Worm (Caenorhabditis elegans) whole organism, L4 larva: ENCODE measurements around the gene C16B8.2.

ENCODE experiments used
- F26F4.8 ChIP-seq: fragments of 200-800 bp; sonication (Bioruptor generic); conservative IDR thresholded peaks from 2 replicates; pipeline ENCODE4 v1.3.6; 2022; ENCODE audit warnings: missing genetic modification characterization, missing compliant biosample characterization
- F49E8.2 ChIP-seq: sonication (generic microtip); optimal IDR thresholded peaks from 2 replicates; lab custom pipeline; 2016; ENCODE audit warnings: missing compliant biosample characterization, mild to moderate bottlenecking, missing genetic modification characterization, borderline replicate concordance
- R02D3.7 ChIP-seq: fragments of 150-350 bp; sonication (generic microtip); optimal IDR thresholded peaks from 3 replicates; lab custom pipeline; 2014; ENCODE audit warnings: missing biosample characterization, missing genetic modification characterization
- T20F7.1 ChIP-seq: fragments of 200-800 bp; sonication (Bioruptor generic); optimal IDR thresholded peaks from 2 replicates; lab custom pipeline; 2018; ENCODE audit warnings: mild to moderate bottlenecking, missing genetic modification characterization, missing compliant biosample characterization
- T26A8.4 ChIP-seq: fragments of 200-800 bp; sonication (Bioruptor generic); IDR thresholded peaks from 2 replicates; pipeline ENCODE4 v1.3.6; 2022; ENCODE audit warnings: missing genetic modification characterization, missing compliant biosample characterization
- Y48G9A.11 ChIP-seq: fragments of 200-800 bp; sonication (Bioruptor generic); IDR thresholded peaks from 2 replicates; pipeline ENCODE4 v1.3.6; 2022; ENCODE audit warnings: missing genetic modification reagents, missing genetic modification characterization, missing compliant biosample characterization
- ZK546.5 ChIP-seq, 2 experiments: sonication (generic microtip); optimal IDR thresholded peaks; 2 replicates each; lab custom pipeline; 2017; ENCODE audit warnings: missing biosample characterization in 2 of 2, missing genetic modification characterization in 2 of 2
- aly-2 ChIP-seq: sonication (generic microtip); optimal IDR thresholded peaks from 2 replicates; lab custom pipeline; 2018; ENCODE audit warnings: missing biosample characterization, missing genetic modification characterization
- ceh-28 ChIP-seq: fragments of 150-350 bp; optimal IDR thresholded peaks from 2 replicates; lab custom pipeline; 2014; ENCODE audit warnings: missing biosample characterization, missing genetic modification reagents, missing genetic modification characterization
- ceh-32 ChIP-seq: sonication (generic microtip); optimal IDR thresholded peaks from 2 replicates; lab custom pipeline; 2016; ENCODE audit warnings: mild to moderate bottlenecking, missing genetic modification characterization, missing compliant biosample characterization; ENCODE audit not compliant: poor library complexity
- ceh-44 ChIP-seq: fragments of 200-800 bp; sonication (Bioruptor generic); IDR thresholded peaks from 2 replicates; pipeline ENCODE4 v1.3.6; 2022; ENCODE audit warnings: missing genetic modification reagents, missing genetic modification characterization, missing compliant biosample characterization
- ceh-62 ChIP-seq: sonication (generic microtip); optimal IDR thresholded peaks from 2 replicates; lab custom pipeline; 2017; ENCODE audit warnings: missing biosample characterization, missing genetic modification characterization
- cey-2 ChIP-seq: sonication (generic microtip); optimal IDR thresholded peaks from 3 replicates; lab custom pipeline; 2017; ENCODE audit warnings: missing genetic modification characterization, mild to moderate bottlenecking, missing compliant biosample characterization, antibody characterized with exemption, borderline replicate concordance; ENCODE audit not compliant: insufficient read depth
- ctbp-1 ChIP-seq: fragments of 200-800 bp; sonication (Bioruptor generic); IDR thresholded peaks from 2 replicates; pipeline ENCODE4 v1.3.6; 2022; ENCODE audit warnings: missing genetic modification reagents, missing genetic modification characterization, missing compliant biosample characterization
- daf-8 ChIP-seq: fragments of 200-800 bp; sonication (Bioruptor generic); IDR thresholded peaks from 2 replicates; pipeline ENCODE4 v1.3.6; 2022; ENCODE audit warnings: missing genetic modification characterization, missing compliant biosample characterization
- dmd-6 ChIP-seq: fragments of 200-800 bp; sonication (Bioruptor generic); IDR thresholded peaks from 2 replicates; pipeline ENCODE4 v1.3.6; 2022; ENCODE audit warnings: missing genetic modification reagents, missing genetic modification characterization, missing compliant biosample characterization
- dmd-8 ChIP-seq: fragments of 200-800 bp; sonication (Bioruptor generic); IDR thresholded peaks from 2 replicates; pipeline ENCODE4 v1.3.6; 2022; ENCODE audit warnings: missing genetic modification characterization, missing compliant biosample characterization
- dmd-9 ChIP-seq: fragments of 200-800 bp; sonication (Bioruptor generic); IDR thresholded peaks from 2 replicates; pipeline ENCODE4 v1.3.6; 2022; ENCODE audit warnings: missing genetic modification reagents, missing genetic modification characterization, missing compliant biosample characterization
- dve-1 ChIP-seq: sonication (generic microtip); optimal IDR thresholded peaks from 2 replicates; lab custom pipeline; 2017; ENCODE audit warnings: antibody characterized with exemption, mild to moderate bottlenecking, missing genetic modification characterization, missing compliant biosample characterization; ENCODE audit not compliant: insufficient read depth
- egl-27 ChIP-seq: sonication (generic microtip); optimal IDR thresholded peaks from 3 replicates; lab custom pipeline; 2017; ENCODE audit warnings: missing biosample characterization, missing genetic modification reagents, missing genetic modification characterization
- egl-43 ChIP-seq: fragments of 200-800 bp; sonication (Bioruptor generic); IDR thresholded peaks from 2 replicates; pipeline ENCODE4 v1.3.6; 2022; ENCODE audit warnings: missing genetic modification reagents, missing genetic modification characterization, missing compliant biosample characterization
- fos-1 ChIP-seq: fragments of 150-350 bp; optimal IDR thresholded peaks from 2 replicates; lab custom pipeline; 2014; ENCODE audit warnings: missing biosample characterization, missing genetic modification characterization
- hlh-30 ChIP-seq: sonication (generic microtip); optimal IDR thresholded peaks from 2 replicates; lab custom pipeline; 2017; ENCODE audit warnings: antibody characterized with exemption, mild to moderate bottlenecking, missing genetic modification characterization, missing compliant biosample characterization; ENCODE audit not compliant: insufficient read depth
- lim-7 ChIP-seq: fragments of 200-800 bp; sonication (Bioruptor generic); IDR thresholded peaks from 2 replicates; pipeline ENCODE4 v1.3.6; 2022; ENCODE audit warnings: missing genetic modification characterization, missing compliant biosample characterization
- lin-1 ChIP-seq: fragments of 200-800 bp; sonication (Bioruptor generic); IDR thresholded peaks from 2 replicates; pipeline ENCODE4 v1.3.6; 2022; ENCODE audit warnings: missing genetic modification reagents, missing genetic modification characterization, missing compliant biosample characterization
- lin-13 ChIP-seq: fragments of 150-350 bp; optimal IDR thresholded peaks from 2 replicates; lab custom pipeline; 2014; ENCODE audit warnings: missing biosample characterization, missing genetic modification reagents, missing genetic modification characterization
- lin-29 ChIP-seq: fragments of 200-800 bp; sonication (Bioruptor generic); IDR thresholded peaks from 2 replicates; pipeline ENCODE4 v1.3.6; 2022; ENCODE audit warnings: missing genetic modification reagents, missing genetic modification characterization, missing compliant biosample characterization
- lin-38 ChIP-seq: fragments of 200-800 bp; sonication (Bioruptor generic); IDR thresholded peaks from 2 replicates; pipeline ENCODE4 v1.3.6; 2022; ENCODE audit warnings: missing genetic modification reagents, missing genetic modification characterization, missing compliant biosample characterization
- lin-39 ChIP-seq: fragments of 150-350 bp; optimal IDR thresholded peaks from 2 replicates; lab custom pipeline; 2014; ENCODE audit warnings: missing biosample characterization, missing genetic modification reagents, missing genetic modification characterization
- lir-3 ChIP-seq: sonication (generic microtip); optimal IDR thresholded peaks from 2 replicates; lab custom pipeline; 2016; ENCODE audit warnings: mild to moderate bottlenecking, missing genetic modification characterization, missing compliant biosample characterization
- madf-5 ChIP-seq, 2 experiments: fragments of 200-800 bp; sonication (Bioruptor generic); IDR thresholded peaks; 2 replicates each; pipeline ENCODE4 v1.3.6; 2022; ENCODE audit warnings: missing compliant biosample characterization in 2 of 2, missing genetic modification characterization in 2 of 2
- madf-9 ChIP-seq: fragments of 200-800 bp; sonication (Bioruptor generic); conservative IDR thresholded peaks from 2 replicates; pipeline ENCODE4 v1.3.6; 2022; ENCODE audit warnings: missing genetic modification reagents, missing genetic modification characterization, missing compliant biosample characterization
- mdt-29 ChIP-seq: fragments of 200-800 bp; sonication (Bioruptor generic); IDR thresholded peaks from 2 replicates; pipeline ENCODE4 v1.3.6; 2022; ENCODE audit warnings: missing genetic modification reagents, missing genetic modification characterization, missing compliant biosample characterization
- mxl-2 ChIP-seq: fragments of 200-800 bp; sonication (Bioruptor generic); conservative IDR thresholded peaks from 2 replicates; pipeline ENCODE4 v1.3.6; 2022; ENCODE audit warnings: missing genetic modification reagents, missing genetic modification characterization, missing compliant biosample characterization
- nhr-111 ChIP-seq: fragments of 200-800 bp; sonication (Bioruptor generic); optimal IDR thresholded peaks from 2 replicates; lab custom pipeline; 2018; ENCODE audit warnings: mild to moderate bottlenecking, missing genetic modification characterization, missing compliant biosample characterization
- nhr-237 ChIP-seq: sonication (generic microtip); optimal IDR thresholded peaks from 2 replicates; lab custom pipeline; 2017; ENCODE audit warnings: missing biosample characterization, missing genetic modification characterization
- nhr-28 ChIP-seq: fragments of 150-350 bp; optimal IDR thresholded peaks from 2 replicates; lab custom pipeline; 2014; ENCODE audit warnings: missing biosample characterization, missing genetic modification characterization
- nhr-42 ChIP-seq: fragments of 200-800 bp; sonication (Bioruptor generic); IDR thresholded peaks from 2 replicates; pipeline ENCODE4 v1.3.6; 2022; ENCODE audit warnings: missing genetic modification characterization, missing compliant biosample characterization
- nhr-76 ChIP-seq: fragments of 150-350 bp; optimal IDR thresholded peaks from 2 replicates; lab custom pipeline; 2014; ENCODE audit warnings: missing biosample characterization, missing genetic modification characterization
- nhr-77 ChIP-seq: fragments of 150-350 bp; optimal IDR thresholded peaks from 2 replicates; lab custom pipeline; 2014; ENCODE audit warnings: missing biosample characterization, missing genetic modification characterization
- rbr-2 ChIP-seq: sonication (generic microtip); optimal IDR thresholded peaks from 2 replicates; lab custom pipeline; 2016; ENCODE audit warnings: missing genotype, missing genetic modification characterization, missing compliant biosample characterization
- saeg-2 ChIP-seq: fragments of 200-800 bp; sonication (Bioruptor generic); IDR thresholded peaks from 2 replicates; pipeline ENCODE4 v1.3.6; 2022; ENCODE audit warnings: missing genetic modification reagents, missing genetic modification characterization, missing compliant biosample characterization
- set-16 ChIP-seq: fragments of 200-800 bp; sonication (Bioruptor generic); IDR thresholded peaks from 2 replicates; pipeline ENCODE4 v1.3.6; 2022; ENCODE audit warnings: missing genetic modification reagents, missing genetic modification characterization, missing compliant biosample characterization
- skn-1 ChIP-seq: fragments of 150-350 bp; optimal IDR thresholded peaks from 2 replicates; lab custom pipeline; 2014; ENCODE audit warnings: missing biosample characterization, missing genetic modification characterization
- snpc-4 ChIP-seq: fragments of 150-350 bp; optimal IDR thresholded peaks from 2 replicates; lab custom pipeline; 2014; ENCODE audit warnings: missing biosample characterization, missing genetic modification characterization
- tag-97 ChIP-seq: fragments of 200-800 bp; sonication (Bioruptor generic); IDR thresholded peaks from 2 replicates; pipeline ENCODE4 v1.3.6; 2022; ENCODE audit warnings: missing genetic modification characterization, missing compliant biosample characterization
- tra-1 ChIP-seq: fragments of 200-800 bp; sonication (Bioruptor generic); IDR thresholded peaks from 2 replicates; pipeline ENCODE4 v1.3.6; 2022; ENCODE audit warnings: missing genetic modification reagents, missing genetic modification characterization, missing compliant biosample characterization
- unc-39 ChIP-seq: sonication (generic microtip); optimal IDR thresholded peaks from 2 replicates; lab custom pipeline; 2017; ENCODE audit warnings: missing biosample characterization, missing genetic modification characterization
- vab-7 ChIP-seq: fragments of 200-800 bp; sonication (Bioruptor generic); IDR thresholded peaks from 2 replicates; pipeline ENCODE4 v1.3.6; 2022; ENCODE audit warnings: missing genetic modification reagents, missing genetic modification characterization, missing compliant biosample characterization
- zag-1 ChIP-seq: fragments of 150-350 bp; optimal IDR thresholded peaks from 2 replicates; lab custom pipeline; 2014; ENCODE audit warnings: missing biosample characterization, missing genetic modification characterization
- zfp-2 ChIP-seq: sonication (generic microtip); optimal IDR thresholded peaks from 2 replicates; lab custom pipeline; 2016; ENCODE audit warnings: mild to moderate bottlenecking, missing genetic modification characterization, missing compliant biosample characterization
- ztf-7 ChIP-seq: fragments of 150-350 bp; optimal IDR thresholded peaks from 2 replicates; lab custom pipeline; 2014; ENCODE audit warnings: missing biosample characterization, missing genetic modification characterization

C16B8.2 gene

DNA sequence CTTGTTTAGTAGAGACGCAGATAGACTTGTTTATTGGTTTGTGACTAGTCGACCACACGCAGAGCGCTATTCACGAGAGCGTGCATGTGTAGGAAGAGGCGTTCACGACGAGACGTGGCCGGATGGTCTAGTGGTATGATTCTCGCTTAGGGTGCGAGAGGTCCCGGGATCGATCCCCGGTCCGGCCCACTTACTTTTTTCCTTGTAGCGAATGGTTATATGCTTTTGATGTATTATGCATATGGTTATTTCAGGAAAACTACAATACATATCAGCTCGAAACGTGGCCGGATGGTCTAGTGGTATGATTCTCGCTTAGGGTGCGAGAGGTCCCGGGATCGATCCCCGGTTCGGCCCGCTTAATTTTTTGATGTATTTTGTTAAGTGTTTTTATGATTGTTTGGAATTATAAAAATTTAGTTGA lies 3.8 kb upstream of the C16B8.2 start (continued):
- TF ChIP-seq saeg-2 (GFP tag; lab: Robert Waterston, UW) (peak; percentile 82), ceh-28 (tag; lab: Kevin White, UChicago) (no peak), tag-97 (GFP tag; lab: Robert Waterston, UW) (no peak), nhr-77 (tag; lab: Kevin White, UChicago) (peak; percentile 66), snpc-4 (tag; lab: Kevin White, UChicago) (no peak), egl-27 (tag; lab: Kevin White, UChicago) (no peak), Y48G9A.11 (GFP tag; lab: Robert Waterston, UW) (peak; percentile 83), skn-1 (tag; lab: Kevin White, UChicago) (no peak), T26A8.4 (peak; percentile 83), nhr-28 (tag; lab: Kevin White, UChicago) (peak; percentile 48), hlh-30 (tag; lab: Kevin White, UChicago) (peak; percentile 71), lin-13 (GFP tag; lab: Kevin White, UChicago) (peak; percentile 15), rbr-2 (peak; percentile 83), mxl-2 (GFP tag; lab: Robert Waterston, UW) (peak; percentile 87), lin-29 (GFP tag; lab: Robert Waterston, UW) (peak; percentile 66; the same call in 1 of the 2 replicates), T20F7.1 (GFP tag; lab: Kevin White, UChicago) (peak; percentile 15), dmd-6 (GFP tag; lab: Robert Waterston, UW) (peak; percentile 75), F49E8.2 (tag; lab: Kevin White, UChicago) (peak; percentile 65), F26F4.8 (GFP tag; lab: Robert Waterston, UW) (0 out of 2 replicates have a peak, but pooled peaks have one; percentile 68), ztf-7 (tag; lab: Kevin White, UChicago) (peak; percentile 14), cey-2 (no peak), lin-38 (GFP tag; lab: Robert Waterston, UW) (no peak; the same call in none of the 2 replicates), mdt-29 (peak; percentile 78), zag-1 (tag; lab: Kevin White, UChicago) (no peak), egl-43 (GFP tag; lab: Robert Waterston, UW) (peak; percentile 97), madf-9 (peak; percentile 67), unc-39 (no peak), fos-1 (tag; lab: Kevin White, UChicago) (no peak), lin-39 (tag; lab: Kevin White, UChicago) (no peak), set-16 (GFP tag; lab: Robert Waterston, UW) (peak; percentile 66), tra-1 (GFP tag; lab: Robert Waterston, UW) (peak; percentile 94), dmd-9 (GFP tag; lab: Robert Waterston, UW) (peak; percentile 85), ceh-44 (GFP tag; lab: Robert Waterston, UW) (peak; percentile 44; the same call in 1 of the 2 replicates), nhr-76 (tag; lab: Kevin White, UChicago) (no peak), ceh-32 (no peak), madf-5 (GFP tag; IDR thresholded peaks at IDR 0.05; lab: Robert Waterston, UW) (peak; percentile 85 to 91), vab-7 (GFP tag; lab: Robert Waterston, UW) (peak; percentile 88), lir-3 (peak; percentile 10), dmd-8 (peak; percentile 84), daf-8 (GFP tag; lab: Robert Waterston, UW) (no peak), zfp-2 (tag; lab: Kevin White, UChicago) (no peak), lin-1 (GFP tag; lab: Robert Waterston, UW) (peak; percentile 39; the same call in 1 of the 2 replicates), ceh-62 (tag; lab: Kevin White, UChicago) (no peak), ctbp-1 (GFP tag; lab: Robert Waterston, UW) (peak; percentile 89), nhr-42 (GFP tag; lab: Robert Waterston, UW) (peak; percentile 88), aly-2 (tag; lab: Kevin White, UChicago) (no peak), R02D3.7 (no peak), ZK546.5 (tag; optimal IDR thresholded peaks at IDR 0.05; lab: Kevin White, UChicago) (no peak), dve-1 (peak; percentile 76), nhr-111 (peak; percentile 50), nhr-237 (no peak), lim-7 (GFP tag; lab: Robert Waterston, UW) (peak; percentile 80)
